Fruit fly (Drosophila melanogaster): ENCODE measurements around the gene CG4666.

DNA sequence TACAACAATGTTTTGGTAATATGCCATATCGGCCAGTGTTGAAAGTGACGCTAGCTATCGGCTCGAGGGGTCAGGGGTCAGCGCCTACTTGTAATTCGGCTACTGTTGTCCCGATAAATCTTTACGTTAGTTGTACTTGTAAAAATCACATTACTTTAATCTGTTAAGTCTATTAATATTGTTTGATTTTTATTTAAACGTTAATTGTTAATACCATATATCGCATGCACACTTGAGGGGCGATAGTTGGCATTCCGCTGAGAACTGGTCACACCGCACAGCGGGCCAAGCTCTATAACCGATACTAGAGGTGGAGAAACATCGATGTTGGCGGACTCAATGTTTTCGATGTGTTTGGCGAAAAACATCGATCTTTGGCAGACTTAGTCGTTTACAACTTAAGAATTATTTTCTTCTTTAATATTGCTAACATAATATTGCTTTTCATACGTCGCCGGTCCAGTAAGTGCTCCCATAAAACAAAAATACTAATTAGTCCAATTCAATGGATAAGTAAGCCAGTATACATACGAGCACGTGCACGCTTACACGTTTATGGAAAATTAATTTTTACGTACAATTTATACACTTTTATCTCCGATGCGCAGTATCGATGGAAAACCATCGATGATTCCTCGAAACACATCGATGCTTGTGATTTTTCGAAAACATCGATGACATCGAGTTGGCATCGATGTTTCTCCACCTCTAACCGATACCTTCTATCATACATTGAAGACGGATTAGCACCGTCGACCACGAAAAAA is 40.2 kb downstream of the CG4666 start, which contains the start of the genes rux and MCTS1:
- no peak for TF ChIP-seq psq (optimal IDR thresholded peaks at IDR 0.05)
- TF ChIP-seq Dll (optimal IDR thresholded peaks at IDR 0.05) = no peak
- TF ChIP-seq CG8478 (optimal IDR thresholded peaks at IDR 0.05) = no peak
- TF ChIP-seq pan (optimal IDR thresholded peaks at IDR 0.05) = no peak
- no peak for TF ChIP-seq usp (GFP tag; optimal IDR thresholded peaks at IDR 0.05)
- no peak for TF ChIP-seq EcR (GFP tag; optimal IDR thresholded peaks at IDR 0.05)

All from whole organism.